Worm (Caenorhabditis elegans) whole organism, L2 larva: ENCODE measurements around the gene R11E3.2.

Experiments used
- F13H6.1 ChIP-seq: sonication (generic microtip); optimal IDR thresholded peaks from 2 replicates; lab custom pipeline; 2016; ENCODE audit warnings: missing genetic modification characterization, missing compliant biosample characterization
- ceh-82 ChIP-seq: fragments of 150-350 bp; optimal IDR thresholded peaks from 2 replicates; lab custom pipeline; 2014; ENCODE audit warnings: missing biosample characterization, missing genetic modification characterization
- peb-1 ChIP-seq: fragments of 150-350 bp; optimal IDR thresholded peaks from 2 replicates; lab custom pipeline; 2014; ENCODE audit warnings: missing biosample characterization, missing genetic modification characterization
- unc-62 ChIP-seq: fragments of 150-350 bp; optimal IDR thresholded peaks from 2 replicates; lab custom pipeline; 2014; ENCODE audit warnings: missing biosample characterization, missing genetic modification reagents, missing genetic modification characterization
- ztf-11 ChIP-seq: sonication (generic microtip); optimal IDR thresholded peaks from 2 replicates; lab custom pipeline; 2017; ENCODE audit warnings: missing biosample characterization, missing genetic modification characterization
- ztf-4 ChIP-seq: fragments of 150-350 bp; optimal IDR thresholded peaks from 2 replicates; lab custom pipeline; 2014; ENCODE audit warnings: missing biosample characterization, missing genetic modification characterization

- TF ChIP-seq ztf-4 (tag; lab: Kevin White, UChicago) (no peak), peb-1 (tag; lab: Kevin White, UChicago) (no peak), unc-62 (GFP tag; lab: Kevin White, UChicago) (no peak), ztf-11 (tag; lab: Kevin White, UChicago) (no peak), ceh-82 (tag; lab: Kevin White, UChicago) (no peak), F13H6.1 (tag; lab: Kevin White, UChicago) (no peak)
Observed at ce11 chrIV:4764422-4764821, 7.5 kb upstream of the R11E3.2 start, which contains the start of gene npp-26.
